Worm (Caenorhabditis elegans) whole organism, L4 larva: ENCODE measurements around the gene nrfl-1.

Experiments
- aly-2 ChIP-seq: sonication (generic microtip); optimal IDR thresholded peaks from 2 replicates; lab custom pipeline; 2018; ENCODE audit warnings: missing biosample characterization, missing genetic modification characterization
- ama-1 ChIP-seq: fragments of 150-350 bp; optimal IDR thresholded peaks from 2 replicates; lab custom pipeline; 2014; ENCODE audit warnings: inconsistent platforms, mixed read lengths
- daf-8 ChIP-seq: fragments of 200-800 bp; sonication (Bioruptor generic); IDR thresholded peaks from 2 replicates; pipeline ENCODE4 v1.3.6; 2022; ENCODE audit warnings: missing genetic modification characterization, missing compliant biosample characterization
- egl-27 ChIP-seq: sonication (generic microtip); optimal IDR thresholded peaks from 3 replicates; lab custom pipeline; 2017; ENCODE audit warnings: missing biosample characterization, missing genetic modification reagents, missing genetic modification characterization
- lin-39 ChIP-seq: fragments of 150-350 bp; optimal IDR thresholded peaks from 2 replicates; lab custom pipeline; 2014; ENCODE audit warnings: missing biosample characterization, missing genetic modification reagents, missing genetic modification characterization
- mdl-1 ChIP-seq, 2 experiments: fragments of 150-350 bp in 1 of 2; sonication (generic microtip) in 1 of 2; optimal IDR thresholded peaks; 2 replicates each; lab custom pipeline; 2014 to 2017; ENCODE audit warnings: missing biosample characterization in 2 of 2, missing genetic modification characterization in 2 of 2
- mes-2 ChIP-seq: sonication (generic microtip); optimal IDR thresholded peaks from 2 replicates; lab custom pipeline; 2016; ENCODE audit warnings: missing genotype, mild to moderate bottlenecking, missing genetic modification characterization, missing compliant biosample characterization; ENCODE audit not compliant: poor library complexity, severe bottlenecking
- nhr-42 ChIP-seq: fragments of 200-800 bp; sonication (Bioruptor generic); IDR thresholded peaks from 2 replicates; pipeline ENCODE4 v1.3.6; 2022; ENCODE audit warnings: missing genetic modification characterization, missing compliant biosample characterization
- nhr-48 ChIP-seq: sonication (generic microtip); optimal IDR thresholded peaks from 2 replicates; lab custom pipeline; 2016; ENCODE audit warnings: mild to moderate bottlenecking, missing genetic modification characterization, missing compliant biosample characterization
- set-16 ChIP-seq: fragments of 200-800 bp; sonication (Bioruptor generic); IDR thresholded peaks from 2 replicates; pipeline ENCODE4 v1.3.6; 2022; ENCODE audit warnings: missing genetic modification reagents, missing genetic modification characterization, missing compliant biosample characterization
- unc-130 ChIP-seq: sonication (generic microtip); optimal IDR thresholded peaks from 2 replicates; lab custom pipeline; 2016; ENCODE audit warnings: missing genetic modification reagents, missing genetic modification characterization, missing compliant biosample characterization
- vab-7 ChIP-seq: fragments of 200-800 bp; sonication (Bioruptor generic); IDR thresholded peaks from 2 replicates; pipeline ENCODE4 v1.3.6; 2022; ENCODE audit warnings: missing genetic modification reagents, missing genetic modification characterization, missing compliant biosample characterization
- zfp-3 ChIP-seq: fragments of 200-800 bp; sonication (Bioruptor generic); conservative IDR thresholded peaks from 2 replicates; pipeline ENCODE4 v1.3.6; 2022; ENCODE audit warnings: missing genetic modification reagents, missing genetic modification characterization, missing compliant biosample characterization
- ztf-11 ChIP-seq: fragments of 150-350 bp; optimal IDR thresholded peaks from 2 replicates; lab custom pipeline; 2014; ENCODE audit warnings: missing biosample characterization, missing genetic modification characterization

ce11 chrIV:9107464-9107863 lies 11.4 kb upstream of the nrfl-1 start:
- TF ChIP-seq vab-7 (GFP tag; lab: Robert Waterston, UW) (no peak), ama-1 (lab: Kevin White, UChicago) (no peak), aly-2 (no peak), egl-27 (no peak), unc-130 (no peak), ztf-11 (tag; lab: Kevin White, UChicago) (no peak), mes-2 (tag; lab: Kevin White, UChicago) (no peak), nhr-42 (GFP tag; lab: Robert Waterston, UW) (no peak), nhr-48 (no peak), daf-8 (no peak), set-16 (GFP tag; lab: Robert Waterston, UW) (no peak), mdl-1 (tag; optimal IDR thresholded peaks at IDR 0.05; lab: Kevin White, UChicago) (no peak), zfp-3 (GFP tag; lab: Robert Waterston, UW) (no peak), lin-39 (no peak)
